Worm (Caenorhabditis elegans): Measurements from ENCODE around the gene spv-1.

DNA sequence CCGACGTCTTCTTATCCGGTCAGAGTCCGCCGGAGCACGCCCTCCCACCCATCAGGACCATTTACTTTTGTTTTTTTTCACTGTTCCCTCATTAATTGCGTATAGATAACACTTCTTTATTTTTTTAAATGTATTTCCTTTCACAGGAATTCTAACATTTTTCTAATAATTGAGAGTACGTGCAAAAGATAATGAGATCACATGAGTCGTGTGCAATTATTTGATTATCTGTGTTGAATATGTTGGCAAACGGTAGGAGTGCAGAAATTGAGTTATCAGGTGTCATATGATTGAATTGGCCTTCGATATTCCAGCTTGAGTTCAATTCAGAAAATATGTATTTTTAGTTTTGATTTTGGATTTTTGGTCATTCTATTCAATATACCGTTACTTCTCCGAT lies 39.9 kb upstream of the spv-1 start:
- no peak for TF ChIP-seq hlh-26 (GFP tag; conservative IDR thresholded peaks at IDR 0.05)
- TF ChIP-seq mxl-1 (tag; optimal IDR thresholded peaks at IDR 0.05), result no peak
- no peak for TF ChIP-seq F49E8.2 (tag; optimal IDR thresholded peaks at IDR 0.05; ENCODE audit: insufficient read depth)
- TF ChIP-seq mcd-1 (GFP tag; IDR thresholded peaks at IDR 0.05), result no peak
- no peak for TF ChIP-seq C06A6.2 (GFP tag; conservative IDR thresholded peaks at IDR 0.05)
- TF ChIP-seq ama-1 (optimal IDR thresholded peaks at IDR 0.05), result no peak
- no peak for TF ChIP-seq ama-1 (GFP tag; optimal IDR thresholded peaks at IDR 0.05)
- no peak for TF ChIP-seq F10E7.11 (tag; optimal IDR thresholded peaks at IDR 0.05)
- no peak for TF ChIP-seq snpc-4 (GFP tag; optimal IDR thresholded peaks at IDR 0.05)
- no peak for TF ChIP-seq snpc-4 (tag; optimal IDR thresholded peaks at IDR 0.05)
- no peak for TF ChIP-seq unc-62 (GFP tag; optimal IDR thresholded peaks at IDR 0.05)
- no peak for TF ChIP-seq Y56A3A.18 (GFP tag; IDR thresholded peaks at IDR 0.05)
